Worm (Caenorhabditis elegans) whole organism, early embryonic: ENCODE measurements around the gene srt-32.

Source experiments
- B0310.2 ChIP-seq: sonication (generic microtip); optimal IDR thresholded peaks from 2 replicates; lab custom pipeline; 2016; ENCODE audit warnings: mild to moderate bottlenecking, missing genetic modification characterization, missing compliant biosample characterization
- F13C5.2 ChIP-seq: sonication (generic microtip); optimal IDR thresholded peaks from 2 replicates; lab custom pipeline; 2017; ENCODE audit warnings: mild to moderate bottlenecking, missing genetic modification characterization, inconsistent platforms, missing compliant biosample characterization
- aly-1 ChIP-seq: sonication (generic microtip); optimal IDR thresholded peaks from 2 replicates; lab custom pipeline; 2016; ENCODE audit warnings: missing genetic modification characterization, missing compliant biosample characterization
- ama-1 ChIP-seq: fragments of 150-350 bp; optimal IDR thresholded peaks from 2 replicates; lab custom pipeline; 2014
- ceh-13 ChIP-seq: fragments of 200-800 bp; sonication (Bioruptor generic); optimal IDR thresholded peaks from 2 replicates; lab custom pipeline; 2018; ENCODE audit warnings: mild to moderate bottlenecking, missing genetic modification characterization, missing compliant biosample characterization
- ceh-36 ChIP-seq: sonication (generic microtip); optimal IDR thresholded peaks from 2 replicates; lab custom pipeline; 2016; ENCODE audit warnings: missing genetic modification characterization, inconsistent platforms, missing compliant biosample characterization
- ets-7 ChIP-seq: sonication (generic microtip); optimal IDR thresholded peaks from 2 replicates; lab custom pipeline; 2016; ENCODE audit warnings: missing genotype, missing genetic modification characterization, missing compliant biosample characterization
- flt-1 ChIP-seq: fragments of 200-800 bp; sonication (Bioruptor generic); IDR thresholded peaks from 2 replicates; pipeline ENCODE4 v1.3.6; 2022; ENCODE audit warnings: missing genetic modification characterization, missing compliant biosample characterization
- hmbx-1 ChIP-seq: sonication (generic microtip); optimal IDR thresholded peaks from 2 replicates; lab custom pipeline; 2016; ENCODE audit warnings: mild to moderate bottlenecking, missing genetic modification characterization, missing compliant biosample characterization
- hmg-4 ChIP-seq: fragments of 200-800 bp; sonication (Bioruptor generic); optimal IDR thresholded peaks from 2 replicates; lab custom pipeline; 2018; ENCODE audit warnings: mild to moderate bottlenecking, missing genetic modification characterization, missing compliant biosample characterization
- hnd-1 ChIP-seq: sonication (generic microtip); optimal IDR thresholded peaks from 2 replicates; lab custom pipeline; 2016; ENCODE audit warnings: missing genetic modification characterization, missing compliant biosample characterization
- pes-1 ChIP-seq: fragments of 200-800 bp; sonication (Bioruptor generic); IDR thresholded peaks from 2 replicates; pipeline ENCODE4 v1.3.6; 2022; ENCODE audit warnings: missing genetic modification reagents, missing genetic modification characterization, missing compliant biosample characterization
- scrt-1 ChIP-seq: fragments of 200-800 bp; sonication (Bioruptor generic); IDR thresholded peaks from 2 replicates; pipeline ENCODE4 v1.3.6; 2022; ENCODE audit warnings: missing genetic modification characterization, missing compliant biosample characterization
- sea-1 ChIP-seq: fragments of 200-800 bp; sonication (Bioruptor generic); conservative IDR thresholded peaks from 2 replicates; pipeline ENCODE4 v1.3.6; 2022; ENCODE audit warnings: missing genetic modification characterization, missing compliant biosample characterization
- tbx-11 ChIP-seq: fragments of 200-800 bp; sonication (Bioruptor generic); IDR thresholded peaks from 2 replicates; pipeline ENCODE4 v1.3.6; 2022; ENCODE audit warnings: missing genetic modification characterization, missing compliant biosample characterization
- tbx-37 ChIP-seq: fragments of 200-800 bp; sonication (Bioruptor generic); conservative IDR thresholded peaks from 2 replicates; pipeline ENCODE4 v1.3.6; 2022; ENCODE audit warnings: missing genetic modification reagents, missing genetic modification characterization, missing compliant biosample characterization
- tra-4 ChIP-seq: sonication (generic microtip); optimal IDR thresholded peaks from 2 replicates; lab custom pipeline; 2017; ENCODE audit warnings: missing genetic modification characterization, missing compliant biosample characterization

The srt-32 gene

ce11 chrV:14599972-14600371 lies 40.6 kb downstream of the srt-32 start, which contains the start of gene glb-22:
TSS of gene glb-22 (plus strand) at chrV:14600272.
- TF ChIP-seq ama-1 (lab: Kevin White, UChicago) (no peak), tra-4 (tag; lab: Kevin White, UChicago) (no peak), hmbx-1 (no peak), ceh-36 (tag; lab: Kevin White, UChicago) (no peak), tbx-11 (no peak), flt-1 (no peak), ceh-13 (GFP tag; lab: Kevin White, UChicago) (no peak), aly-1 (tag; lab: Kevin White, UChicago) (no peak), F13C5.2 (tag; lab: Kevin White, UChicago) (no peak), sea-1 (GFP tag; lab: Robert Waterston, UW) (no peak), scrt-1 (GFP tag; lab: Robert Waterston, UW) (no peak), hnd-1 (tag; lab: Kevin White, UChicago) (no peak), hmg-4 (GFP tag; lab: Kevin White, UChicago) (no peak), pes-1 (GFP tag; lab: Robert Waterston, UW) (no peak), ets-7 (no peak), tbx-37 (no peak), B0310.2 (tag; lab: Kevin White, UChicago) (no peak)

- TF ChIP-seq ceh-36 (tag; lab: Kevin White, UChicago): no peak
- TF ChIP-seq hnd-1 (tag; lab: Kevin White, UChicago): no peak
- no peak for TF ChIP-seq tbx-11
- no peak for TF ChIP-seq scrt-1 (GFP tag; lab: Robert Waterston, UW)
- TF ChIP-seq B0310.2 (tag; lab: Kevin White, UChicago): no peak
- TF ChIP-seq ceh-13 (GFP tag; lab: Kevin White, UChicago): no peak
- TF ChIP-seq tra-4 (tag; lab: Kevin White, UChicago): no peak
- no peak for TF ChIP-seq aly-1 (tag; lab: Kevin White, UChicago)
These were observed 44.3 kb downstream of the srt-32 start for ce11 chrV:14603755-14604154.

- TF ChIP-seq ceh-13 (GFP tag; lab: Kevin White, UChicago): no peak
- no peak for TF ChIP-seq tbx-11
- TF ChIP-seq pes-1 (GFP tag; lab: Robert Waterston, UW): no peak
- TF ChIP-seq aly-1 (tag; lab: Kevin White, UChicago): no peak
These were observed 50.2 kb downstream of the srt-32 start, which contains the start of gene R11H6.4 for ce11 chrV:14609643-14610042. TSS of gene R11H6.4 (plus strand) at chrV:14609943.

- TF ChIP-seq ets-7 (no peak), tbx-37 (no peak), F13C5.2 (tag; lab: Kevin White, UChicago) (no peak), hnd-1 (tag; lab: Kevin White, UChicago) (no peak), scrt-1 (GFP tag; lab: Robert Waterston, UW) (no peak), flt-1 (no peak), ama-1 (lab: Kevin White, UChicago) (no peak), B0310.2 (tag; lab: Kevin White, UChicago) (no peak), hmbx-1 (no peak)
These were observed 51.4 kb downstream of the srt-32 start for ce11 chrV:14610781-14611180.
